Fruit fly (Drosophila melanogaster): ENCODE measurements around the gene CG7950.

CG7950 gene

dm6 chr3R:30021559-30022451, 34.9 kb upstream of the CG7950 start, which contains the start of gene Mgat2 (continued):
- no peak for TF ChIP-seq CG15269 (tag; optimal IDR thresholded peaks at IDR 0.05)
- TF ChIP-seq CG10209 (GFP tag; optimal IDR thresholded peaks at IDR 0.05) = no peak
- no peak for TF ChIP-seq CG10979 (tag; optimal IDR thresholded peaks at IDR 0.05)
- no peak for TF ChIP-seq dati (GFP tag; IDR thresholded peaks at IDR 0.05)
- no peak for TF ChIP-seq CG1529 (GFP tag; optimal IDR thresholded peaks at IDR 0.05)
- peak; percentile 79; the same call in 1 of the 3 replicates for TF ChIP-seq CG34422 (GFP tag; IDR thresholded peaks at IDR 0.05)
- TF ChIP-seq Ets97D (GFP tag; optimal IDR thresholded peaks at IDR 0.05) = no peak
- TF ChIP-seq hkb (optimal IDR thresholded peaks at IDR 0.05) = no peak
- TF ChIP-seq hkb (GFP tag; IDR thresholded peaks at IDR 0.05) = peak; percentile 60; the same call in 1 of the 2 replicates
- no peak for TF ChIP-seq CG11560 (tag; IDR thresholded peaks at IDR 0.05)
- peak; percentile 51 for TF ChIP-seq ac (GFP tag; optimal IDR thresholded peaks at IDR 0.05)
- peak; percentile 18 for TF ChIP-seq HHEX (GFP tag; optimal IDR thresholded peaks at IDR 0.05)
- TF ChIP-seq Sry-β (GFP tag; optimal IDR thresholded peaks at IDR 0.05) = peak; percentile 56
- TF ChIP-seq schlank (tag; optimal IDR thresholded peaks at IDR 0.05) = no peak
- TF ChIP-seq bsh (GFP tag; optimal IDR thresholded peaks at IDR 0.05) = peak; percentile 18 to 61
- TF ChIP-seq Eip74EF (GFP tag; optimal IDR thresholded peaks at IDR 0.05) = peak in 1 of 2 experiments; percentile 61
- TF ChIP-seq zen2 (GFP tag; IDR thresholded peaks at IDR 0.05; ENCODE audit: partially characterized antibody) = peak; percentile 90
- no peak for TF ChIP-seq CG8944 (GFP tag; optimal IDR thresholded peaks at IDR 0.05)
- peak; percentile 74 for TF ChIP-seq mirr (GFP tag; optimal IDR thresholded peaks at IDR 0.05)
- TF ChIP-seq prd (optimal IDR thresholded peaks at IDR 0.05) = no peak
- TF ChIP-seq prd (GFP tag; IDR thresholded peaks at IDR 0.05) = no peak
- TF ChIP-seq HLHmδ (GFP tag; optimal IDR thresholded peaks at IDR 0.05) = peak; percentile 97
- no peak for TF ChIP-seq CG4404 (GFP tag; IDR thresholded peaks at IDR 0.05)
- no peak for TF ChIP-seq CG17612 (GFP tag; IDR thresholded peaks at IDR 0.05)
- peak; percentile 87 for TF ChIP-seq Jarid2 (GFP tag; optimal IDR thresholded peaks at IDR 0.05)
- TF ChIP-seq Hr3 (GFP tag; optimal IDR thresholded peaks at IDR 0.05) = no peak
- TF ChIP-seq CG3838 (GFP tag; optimal IDR thresholded peaks at IDR 0.05) = no peak
- TF ChIP-seq klu (GFP tag; IDR thresholded peaks at IDR 0.05) = no peak
- peak; percentile 77 for TF ChIP-seq CG10543 (GFP tag; optimal IDR thresholded peaks at IDR 0.05)
- peak; percentile 91 for TF ChIP-seq unc-4 (GFP tag; IDR thresholded peaks at IDR 0.05; ENCODE audit: partially characterized antibody)
- no peak for TF ChIP-seq ewg (GFP tag; optimal IDR thresholded peaks at IDR 0.05)
- TF ChIP-seq zfh1 (GFP tag; IDR thresholded peaks at IDR 0.05) = 0 out of 3 replicates have a peak, but pooled peaks have one; percentile 33
- TF ChIP-seq CG3163 (GFP tag; optimal IDR thresholded peaks at IDR 0.05) = no peak
- no peak for TF ChIP-seq H15 (GFP tag; IDR thresholded peaks at IDR 0.05)
- TF ChIP-seq Hr51 (GFP tag; optimal IDR thresholded peaks at IDR 0.05) = no peak
- TF ChIP-seq CG2199 (GFP tag; IDR thresholded peaks at IDR 0.05) = peak; percentile 74; the same call in 1 of the 3 replicates
- TF ChIP-seq CG3281 (GFP tag; optimal IDR thresholded peaks at IDR 0.05) = no peak
- TF ChIP-seq CG17802 (tag; optimal IDR thresholded peaks at IDR 0.05) = no peak
- peak; percentile 71 for TF ChIP-seq CG15601 (tag; optimal IDR thresholded peaks at IDR 0.05)
- no peak for TF ChIP-seq CG3407 (GFP tag; optimal IDR thresholded peaks at IDR 0.05)
- peak; percentile 48; the same call in 1 of the 2 replicates for TF ChIP-seq CG31441 (GFP tag; IDR thresholded peaks at IDR 0.05)
- no peak for TF ChIP-seq tup (GFP tag; optimal IDR thresholded peaks at IDR 0.05)
- no peak for TF ChIP-seq CG12942 (GFP tag; optimal IDR thresholded peaks at IDR 0.05)
- TF ChIP-seq Vsx1 (GFP tag; optimal IDR thresholded peaks at IDR 0.05) = no peak
- peak; percentile 69 for TF ChIP-seq HmgZ (tag; optimal IDR thresholded peaks at IDR 0.05)
- peak; percentile 83 for TF ChIP-seq CG8924 (tag; optimal IDR thresholded peaks at IDR 0.05)
- no peak for TF ChIP-seq fu2 (GFP tag; optimal IDR thresholded peaks at IDR 0.05)
- no peak for TF ChIP-seq Atf3 (GFP tag; optimal IDR thresholded peaks at IDR 0.05)
